Fruit fly (Drosophila melanogaster) whole organism, embryonic: Measurements from ENCODE around the gene Dic61B.

Experiments
- al ChIP-seq: fragments of 200-800 bp; sonication (Bioruptor generic); IDR thresholded peaks from 2 replicates; pipeline ENCODE4 v1.3.6; 2022; ENCODE audit warnings: missing biosample characterization, missing genetic modification characterization
- kah ChIP-seq: fragments of 200-800 bp; sonication (Bioruptor generic); optimal IDR thresholded peaks from 2 replicates; lab custom pipeline; 2018; ENCODE audit warnings: missing biosample characterization, mild to moderate bottlenecking, missing genetic modification characterization
- tap ChIP-seq: fragments of 200-800 bp; optimal IDR thresholded peaks from 3 replicates; lab custom pipeline; 2019; ENCODE audit warnings: missing biosample characterization, mild to moderate bottlenecking, missing genetic modification characterization, moderate library complexity

- no peak for TF ChIP-seq al (GFP tag; lab: Robert Waterston, UW)
- TF ChIP-seq tap, result no peak
- TF ChIP-seq kah (GFP tag; lab: Kevin White, UChicago), result no peak
Measured at dm6 chr3L:180262-180543, 27.8 kb upstream of the Dic61B start.
